Fruit fly (Drosophila melanogaster) whole organism, pupa: ENCODE data around the gene CG12679.

Experiments
- CG10348 ChIP-seq: fragments of 200-800 bp; sonication (Bioruptor generic); IDR thresholded peaks from 2 replicates; pipeline ENCODE4 v1.3.6; 2022; ENCODE audit warnings: missing biosample characterization, missing genetic modification characterization
- CG12605 ChIP-seq: fragments of 200-800 bp; sonication (Bioruptor generic); IDR thresholded peaks from 2 replicates; pipeline ENCODE4 v1.3.6; 2022; ENCODE audit warnings: missing biosample characterization, missing genetic modification characterization
- CG14655 ChIP-seq: fragments of 200-800 bp; sonication (Bioruptor generic); optimal IDR thresholded peaks from 3 replicates; lab custom pipeline; 2017; ENCODE audit warnings: mild to moderate bottlenecking, missing biosample characterization, missing genetic modification reagents, missing genetic modification characterization
- CG17806 ChIP-seq: fragments of 200-800 bp; sonication (Bioruptor generic); optimal IDR thresholded peaks from 2 replicates; lab custom pipeline; 2018; ENCODE audit warnings: missing biosample characterization, mild to moderate bottlenecking, missing genetic modification characterization, moderate library complexity
- CG32121 ChIP-seq: fragments of 200-800 bp; sonication (Bioruptor generic); IDR thresholded peaks from 2 replicates; pipeline ENCODE4 v1.3.6; 2022; ENCODE audit warnings: missing biosample characterization, missing genetic modification characterization
- CG34367 ChIP-seq: fragments of 200-800 bp; sonication (Bioruptor generic); optimal IDR thresholded peaks from 2 replicates; lab custom pipeline; 2018; ENCODE audit warnings: missing biosample characterization, mild to moderate bottlenecking, missing genetic modification characterization
- CG4496 ChIP-seq: fragments of 200-800 bp; sonication (Bioruptor generic); IDR thresholded peaks from 3 replicates; pipeline ENCODE4 v1.3.6; 2022; ENCODE audit warnings: missing biosample characterization, missing genetic modification characterization
- CG8159 ChIP-seq: fragments of 200-800 bp; sonication (Bioruptor generic); optimal IDR thresholded peaks from 3 replicates; lab custom pipeline; 2018; ENCODE audit warnings: missing biosample characterization, mild to moderate bottlenecking, missing genetic modification characterization, moderate library complexity
- CG8301 ChIP-seq: fragments of 200-800 bp; sonication (Bioruptor generic); optimal IDR thresholded peaks from 2 replicates; lab custom pipeline; 2018; ENCODE audit warnings: missing biosample characterization, mild to moderate bottlenecking, missing genetic modification characterization
- CG9948 ChIP-seq: fragments of 200-800 bp; sonication (Bioruptor generic); optimal IDR thresholded peaks from 2 replicates; lab custom pipeline; 2018; ENCODE audit warnings: missing biosample characterization, mild to moderate bottlenecking, missing genetic modification characterization, moderate library complexity
- D1 ChIP-seq: fragments of 200-800 bp; sonication (Bioruptor generic); optimal IDR thresholded peaks from 2 replicates; lab custom pipeline; 2018; ENCODE audit warnings: missing biosample characterization, mild to moderate bottlenecking, missing genetic modification characterization, moderate library complexity
- EcR ChIP-seq: fragments of 200-800 bp; sonication (Bioruptor generic); optimal IDR thresholded peaks from 3 replicates; lab custom pipeline; 2019; ENCODE audit warnings: missing biosample characterization, missing genetic modification characterization, mild to moderate bottlenecking, moderate library complexity, missing genetic modification reagents
- Ets98B ChIP-seq: fragments of 200-800 bp; sonication (Bioruptor generic); IDR thresholded peaks from 2 replicates; pipeline ENCODE4 v1.3.6; 2022; ENCODE audit warnings: missing biosample characterization, missing genetic modification characterization
- Pif1A ChIP-seq: fragments of 200-800 bp; sonication (Bioruptor generic); optimal IDR thresholded peaks from 3 replicates; lab custom pipeline; 2016; ENCODE audit warnings: missing biosample characterization, missing genetic modification characterization
- Pif1B ChIP-seq: fragments of 200-800 bp; sonication (Bioruptor generic); optimal IDR thresholded peaks from 3 replicates; lab custom pipeline; 2016; ENCODE audit warnings: missing biosample characterization, missing genetic modification characterization
- Snoo ChIP-seq: fragments of 200-800 bp; sonication (Bioruptor generic); optimal IDR thresholded peaks from 3 replicates; lab custom pipeline; 2017; ENCODE audit warnings: missing biosample characterization, mild to moderate bottlenecking, missing genetic modification characterization, inconsistent platforms
- gl ChIP-seq: fragments of 200-800 bp; sonication (Bioruptor generic); optimal IDR thresholded peaks from 2 replicates; lab custom pipeline; 2018; ENCODE audit warnings: missing biosample characterization, mild to moderate bottlenecking, missing genetic modification characterization
- rn ChIP-seq: fragments of 200-800 bp; sonication (Bioruptor generic); IDR thresholded peaks from 2 replicates; pipeline ENCODE4 v1.3.6; 2022; ENCODE audit warnings: missing biosample characterization, missing genetic modification characterization

Gene CG12679

DNA sequence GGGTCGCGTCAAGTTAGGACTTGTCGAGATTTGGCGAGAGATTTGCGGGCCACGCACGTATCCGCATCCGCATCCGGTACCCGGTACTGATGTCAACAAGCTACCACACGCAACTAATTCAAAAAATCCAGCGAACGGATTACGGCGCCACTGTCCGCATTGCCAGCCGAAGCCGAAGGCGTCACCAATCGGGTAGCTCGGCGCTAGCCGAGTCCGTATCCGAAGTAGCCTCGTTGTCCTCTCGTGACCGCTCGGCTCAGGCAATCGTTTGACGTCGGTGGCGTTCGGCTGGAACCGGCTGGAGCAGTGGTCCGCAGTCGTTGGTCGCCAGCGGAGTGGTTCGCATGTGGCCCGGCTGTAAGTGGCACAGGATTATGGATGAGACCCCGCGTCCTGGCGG lies 46.0 kb downstream of the CG12679 start, which contains the start of gene CG1504:
Gene CG1504, minus strand, starts transcription at position 95 of the 400 bp plus-strand sequence.
- TF ChIP-seq Pif1A (GFP tag; lab: Kevin White, UChicago) (no peak), CG14655 (no peak), EcR (GFP tag; lab: Kevin White, UChicago) (no peak), CG4496 (GFP tag; lab: Robert Waterston, UW) (no peak), CG34367 (no peak), CG9948 (tag; lab: Kevin White, UChicago) (no peak), CG12605 (GFP tag; lab: Robert Waterston, UW) (no peak), CG32121 (no peak), CG8159 (tag; lab: Kevin White, UChicago) (no peak), rn (GFP tag; lab: Robert Waterston, UW) (no peak), Pif1B (no peak), CG8301 (tag; lab: Kevin White, UChicago) (no peak), Snoo (tag; lab: Kevin White, UChicago) (no peak), CG17806 (tag; lab: Kevin White, UChicago) (no peak), CG10348 (GFP tag; lab: Robert Waterston, UW) (no peak), gl (tag; lab: Kevin White, UChicago) (no peak), Ets98B (no peak), D1 (tag; lab: Kevin White, UChicago) (no peak)

DNA sequence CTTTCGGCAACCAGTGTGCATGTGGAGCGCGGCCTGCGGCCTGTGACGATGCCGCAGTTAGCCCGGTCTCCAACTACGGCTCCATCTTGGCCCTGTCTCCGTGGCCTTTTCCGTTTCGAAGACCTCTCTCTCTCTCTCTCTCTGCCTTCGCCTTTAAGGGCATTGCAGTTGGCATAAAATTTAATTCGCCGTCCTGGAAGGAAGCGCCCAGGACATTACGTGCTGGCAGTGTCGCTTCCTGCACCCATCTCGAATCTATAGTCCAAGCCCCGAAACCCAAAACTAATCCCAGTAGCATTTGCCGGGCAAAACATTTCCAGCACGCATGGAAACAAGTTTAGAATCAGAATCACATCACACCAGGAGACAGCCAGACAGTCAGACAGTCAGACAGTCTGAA lies 49.2 kb downstream of the CG12679 start, which contains the start of gene CG1631:
Gene CG1631, plus strand, starts transcription at position 301 of the 400 bp plus-strand sequence.
- TF ChIP-seq gl (tag; lab: Kevin White, UChicago) (no peak), Pif1B (no peak), CG9948 (tag; lab: Kevin White, UChicago) (no peak), CG34367 (no peak), rn (GFP tag; lab: Robert Waterston, UW) (no peak), Ets98B (no peak)
